Worm (Caenorhabditis elegans) whole organism, young adult: ENCODE measurements around the gene ipla-1.

ENCODE experiments used
- B0019.2 ChIP-seq: fragments of 200-800 bp; sonication (Bioruptor generic); conservative IDR thresholded peaks from 2 replicates; pipeline ENCODE4 v1.3.6; 2022; ENCODE audit warnings: missing genetic modification reagents, missing genetic modification characterization, missing compliant biosample characterization
- C06A6.2 ChIP-seq: fragments of 200-800 bp; sonication (Bioruptor generic); conservative IDR thresholded peaks from 2 replicates; pipeline ENCODE4 v1.3.6; 2022; ENCODE audit warnings: missing genetic modification characterization, missing compliant biosample characterization
- F23B12.7 ChIP-seq: sonication (generic microtip); optimal IDR thresholded peaks from 2 replicates; lab custom pipeline; 2017; ENCODE audit warnings: missing genetic modification characterization, mild to moderate bottlenecking, missing compliant biosample characterization, antibody characterized with exemption, moderate library complexity; ENCODE audit not compliant: insufficient read depth
- F33H1.4 ChIP-seq: fragments of 200-800 bp; sonication (Bioruptor generic); IDR thresholded peaks from 2 replicates; pipeline ENCODE4 v1.3.6; 2022; ENCODE audit warnings: missing genetic modification reagents, missing genetic modification characterization, missing compliant biosample characterization
- F49E8.2 ChIP-seq: sonication (generic microtip); optimal IDR thresholded peaks from 3 replicates; lab custom pipeline; 2017; ENCODE audit warnings: missing genetic modification characterization, mild to moderate bottlenecking, missing compliant biosample characterization, antibody characterized with exemption, moderate library complexity; ENCODE audit not compliant: insufficient read depth
- F52B5.7 ChIP-seq: sonication (generic microtip); optimal IDR thresholded peaks from 2 replicates; lab custom pipeline; 2016; ENCODE audit warnings: mild to moderate bottlenecking, missing genetic modification characterization, missing compliant biosample characterization
- F55B11.4 ChIP-seq: sonication (generic microtip); optimal IDR thresholded peaks from 2 replicates; lab custom pipeline; 2016; ENCODE audit warnings: missing compliant biosample characterization, missing genetic modification characterization, borderline replicate concordance; ENCODE audit not compliant: insufficient read depth
- Y56A3A.18 ChIP-seq: fragments of 200-800 bp; sonication (Bioruptor generic); IDR thresholded peaks from 2 replicates; pipeline ENCODE4 v1.3.6; 2022; ENCODE audit warnings: missing genetic modification reagents, missing genetic modification characterization, missing compliant biosample characterization
- ZK185.1 ChIP-seq: sonication (generic microtip); optimal IDR thresholded peaks from 2 replicates; lab custom pipeline; 2016; ENCODE audit warnings: mild to moderate bottlenecking, missing genetic modification characterization, missing compliant biosample characterization; ENCODE audit not compliant: poor library complexity, severe bottlenecking
- ama-1 ChIP-seq, 3 experiments: fragments of 150-350 bp in 1 of 3; sonication (generic microtip) in 2 of 3; optimal IDR thresholded peaks; 2 replicates each; lab custom pipeline; 2014 to 2018; ENCODE audit warnings: missing biosample characterization in 2 of 3, missing genetic modification characterization in 2 of 3, missing genetic modification reagents in 2 of 3
- aptf-3 ChIP-seq: fragments of 200-800 bp; sonication (Bioruptor generic); IDR thresholded peaks from 2 replicates; pipeline ENCODE4 v1.3.6; 2022; ENCODE audit warnings: missing genetic modification characterization, missing compliant biosample characterization
- athp-1 ChIP-seq: sonication (generic microtip); optimal IDR thresholded peaks from 2 replicates; lab custom pipeline; 2017; ENCODE audit warnings: mild to moderate bottlenecking, missing genetic modification characterization, missing compliant biosample characterization
- attf-3 ChIP-seq: fragments of 200-800 bp; sonication (Bioruptor generic); conservative IDR thresholded peaks from 2 replicates; pipeline ENCODE4 v1.3.6; 2022; ENCODE audit warnings: missing genetic modification reagents, missing genetic modification characterization, missing compliant biosample characterization
- attf-5 ChIP-seq: fragments of 200-800 bp; sonication (Bioruptor generic); optimal IDR thresholded peaks from 2 replicates; lab custom pipeline; 2018; ENCODE audit warnings: mild to moderate bottlenecking, missing genetic modification characterization, missing compliant biosample characterization
- bed-2 ChIP-seq: fragments of 200-800 bp; sonication (Bioruptor generic); IDR thresholded peaks from 2 replicates; pipeline ENCODE4 v1.3.6; 2022; ENCODE audit warnings: missing genetic modification reagents, missing genetic modification characterization, missing compliant biosample characterization
- cebp-2 ChIP-seq: fragments of 200-800 bp; sonication (Bioruptor generic); IDR thresholded peaks from 2 replicates; pipeline ENCODE4 v1.3.6; 2022; ENCODE audit warnings: missing genetic modification characterization, missing compliant biosample characterization
- ceh-27 ChIP-seq: fragments of 200-800 bp; sonication (Bioruptor generic); optimal IDR thresholded peaks from 2 replicates; lab custom pipeline; 2018; ENCODE audit warnings: mild to moderate bottlenecking, missing genetic modification characterization, moderate library complexity, missing compliant biosample characterization
- ceh-58 ChIP-seq: fragments of 200-800 bp; sonication (Bioruptor generic); IDR thresholded peaks from 2 replicates; pipeline ENCODE4 v1.3.6; 2022; ENCODE audit warnings: missing genetic modification characterization, missing compliant biosample characterization
- ceh-91 ChIP-seq: fragments of 200-800 bp; sonication (Bioruptor generic); IDR thresholded peaks from 2 replicates; pipeline ENCODE4 v1.3.6; 2022; ENCODE audit warnings: missing genetic modification reagents, missing genetic modification characterization, missing compliant biosample characterization
- chd-7 ChIP-seq: sonication (generic microtip); optimal IDR thresholded peaks from 2 replicates; lab custom pipeline; 2016; ENCODE audit warnings: mild to moderate bottlenecking, missing genetic modification characterization, moderate library complexity, missing compliant biosample characterization
- dox-1 ChIP-seq: fragments of 200-800 bp; sonication (Bioruptor generic); IDR thresholded peaks from 2 replicates; pipeline ENCODE4 v1.3.6; 2022; ENCODE audit warnings: missing genetic modification reagents, missing genetic modification characterization, missing compliant biosample characterization
- efl-1 ChIP-seq: fragments of 150-350 bp; optimal IDR thresholded peaks from 2 replicates; lab custom pipeline; 2014; ENCODE audit warnings: missing biosample characterization, missing genetic modification reagents, missing genetic modification characterization
- egl-18 ChIP-seq: fragments of 200-800 bp; sonication (Bioruptor generic); IDR thresholded peaks from 2 replicates; pipeline ENCODE4 v1.3.6; 2022; ENCODE audit warnings: missing genetic modification reagents, missing genetic modification characterization, missing compliant biosample characterization
- egl-44 ChIP-seq: fragments of 200-800 bp; sonication (Bioruptor generic); IDR thresholded peaks from 2 replicates; pipeline ENCODE4 v1.3.6; 2022; ENCODE audit warnings: missing genetic modification reagents, missing genetic modification characterization, missing compliant biosample characterization
- egrh-3 ChIP-seq: fragments of 200-800 bp; sonication (Bioruptor generic); IDR thresholded peaks from 2 replicates; pipeline ENCODE4 v1.3.6; 2022; ENCODE audit warnings: missing genetic modification reagents, missing genetic modification characterization, missing compliant biosample characterization
- fkh-3 ChIP-seq: sonication (generic microtip); optimal IDR thresholded peaks from 2 replicates; lab custom pipeline; 2016; ENCODE audit warnings: mild to moderate bottlenecking, missing genetic modification characterization, missing compliant biosample characterization
- lir-1 ChIP-seq: fragments of 200-800 bp; sonication (Bioruptor generic); conservative IDR thresholded peaks from 2 replicates; pipeline ENCODE4 v1.3.6; 2022; ENCODE audit warnings: missing genetic modification reagents, missing genetic modification characterization, missing compliant biosample characterization
- lsl-1 ChIP-seq: fragments of 200-800 bp; sonication (Bioruptor generic); optimal IDR thresholded peaks from 2 replicates; lab custom pipeline; 2018; ENCODE audit warnings: mild to moderate bottlenecking, missing genetic modification characterization, moderate library complexity, missing compliant biosample characterization
- madf-3 ChIP-seq: fragments of 200-800 bp; sonication (Bioruptor generic); IDR thresholded peaks from 2 replicates; pipeline ENCODE4 v1.3.6; 2022; ENCODE audit warnings: missing genetic modification reagents, missing genetic modification characterization, missing compliant biosample characterization
- madf-6 ChIP-seq: fragments of 200-800 bp; sonication (Bioruptor generic); IDR thresholded peaks from 2 replicates; pipeline ENCODE4 v1.3.6; 2022; ENCODE audit warnings: missing genetic modification reagents, missing genetic modification characterization, missing compliant biosample characterization
- madf-8 ChIP-seq: fragments of 200-800 bp; sonication (Bioruptor generic); conservative IDR thresholded peaks from 2 replicates; pipeline ENCODE4 v1.3.6; 2022; ENCODE audit warnings: missing genetic modification reagents, missing genetic modification characterization, missing compliant biosample characterization
- nfya-1 ChIP-seq: sonication (generic microtip); optimal IDR thresholded peaks from 2 replicates; lab custom pipeline; 2017; ENCODE audit warnings: antibody characterized with exemption, missing compliant biosample characterization, missing genetic modification characterization, borderline replicate concordance; ENCODE audit not compliant: insufficient read depth
- nfyb-1 ChIP-seq: fragments of 200-800 bp; sonication (Bioruptor generic); IDR thresholded peaks from 2 replicates; pipeline ENCODE4 v1.3.6; 2022; ENCODE audit warnings: missing genetic modification reagents, missing genetic modification characterization, missing compliant biosample characterization
- nhr-120 ChIP-seq: fragments of 200-800 bp; sonication (Bioruptor generic); IDR thresholded peaks from 2 replicates; pipeline ENCODE4 v1.3.6; 2022; ENCODE audit warnings: missing genetic modification characterization, missing compliant biosample characterization
- nhr-27 ChIP-seq: fragments of 200-800 bp; sonication (Bioruptor generic); optimal IDR thresholded peaks from 2 replicates; lab custom pipeline; 2018; ENCODE audit warnings: mild to moderate bottlenecking, missing genetic modification characterization, moderate library complexity, missing compliant biosample characterization
- nhr-80 ChIP-seq: sonication (generic microtip); optimal IDR thresholded peaks from 2 replicates; lab custom pipeline; 2016; ENCODE audit warnings: missing genetic modification characterization, missing compliant biosample characterization
- nhr-90 ChIP-seq: sonication (generic microtip); optimal IDR thresholded peaks from 2 replicates; lab custom pipeline; 2016; ENCODE audit warnings: missing genotype, mild to moderate bottlenecking, missing genetic modification characterization, missing compliant biosample characterization
- snpc-3.4 ChIP-seq: sonication (generic microtip); optimal IDR thresholded peaks from 2 replicates; lab custom pipeline; 2017; ENCODE audit warnings: missing genetic modification characterization, mild to moderate bottlenecking, missing compliant biosample characterization, antibody characterized with exemption, moderate library complexity, missing genotype, missing genetic modification reagents
- xnd-1 ChIP-seq: sonication (generic microtip); optimal IDR thresholded peaks from 2 replicates; lab custom pipeline; 2016; ENCODE audit warnings: missing genotype, missing genetic modification reagents, missing genetic modification characterization, missing compliant biosample characterization
- zfh-2 ChIP-seq: fragments of 200-800 bp; sonication (Bioruptor generic); conservative IDR thresholded peaks from 2 replicates; pipeline ENCODE4 v1.3.6; 2022; ENCODE audit warnings: missing genetic modification reagents, missing genetic modification characterization, missing compliant biosample characterization
- zim-3 ChIP-seq: sonication (generic microtip); optimal IDR thresholded peaks from 2 replicates; lab custom pipeline; 2017; ENCODE audit warnings: mild to moderate bottlenecking, missing genetic modification characterization, moderate library complexity, missing compliant biosample characterization
- ztf-22 ChIP-seq: fragments of 200-800 bp; sonication (Bioruptor generic); optimal IDR thresholded peaks from 2 replicates; lab custom pipeline; 2018; ENCODE audit warnings: mild to moderate bottlenecking, missing genetic modification characterization, moderate library complexity, missing compliant biosample characterization
- ztf-25 ChIP-seq: fragments of 200-800 bp; sonication (Bioruptor generic); IDR thresholded peaks from 2 replicates; pipeline ENCODE4 v1.3.6; 2022; ENCODE audit warnings: missing genetic modification reagents, missing genetic modification characterization, missing compliant biosample characterization
- ztf-28 ChIP-seq: fragments of 200-800 bp; sonication (Bioruptor generic); IDR thresholded peaks from 2 replicates; pipeline ENCODE4 v1.3.6; 2022; ENCODE audit warnings: missing genetic modification reagents, missing genetic modification characterization, missing compliant biosample characterization

The ipla-1 gene

DNA sequence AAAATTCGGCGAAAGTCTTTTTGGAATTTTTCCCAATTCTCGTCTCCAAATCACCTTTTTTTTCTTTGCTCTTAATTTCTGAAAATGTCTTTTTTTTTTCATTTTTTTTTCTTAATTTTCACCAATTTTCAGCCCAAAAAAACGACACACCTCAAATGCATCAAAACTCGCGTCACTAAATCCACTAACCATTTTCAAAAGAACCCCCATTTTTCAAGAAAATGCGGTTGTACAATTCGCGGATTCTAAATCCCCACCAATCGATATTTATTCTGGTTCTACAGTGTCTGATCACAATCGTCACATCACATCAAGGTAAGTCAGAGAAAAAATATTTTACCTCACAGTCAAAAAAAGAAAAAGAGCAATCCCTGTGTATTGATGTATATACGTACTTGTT lies 29.3 kb downstream of the ipla-1 start, which contains the start of gene vab-1:
Gene vab-1, plus strand, starts transcription at position 133 of the 400 bp plus-strand sequence.
- no peak for TF ChIP-seq ama-1 (optimal IDR thresholded peaks at IDR 0.05; lab: Kevin White, UChicago)
- TF ChIP-seq ama-1 (GFP tag; optimal IDR thresholded peaks at IDR 0.05; lab: Kevin White, UChicago) = no peak
- TF ChIP-seq xnd-1 = no peak
- no peak for TF ChIP-seq efl-1
- no peak for TF ChIP-seq ceh-58 (GFP tag; lab: Robert Waterston, UW)
- no peak for TF ChIP-seq F52B5.7 (tag; lab: Kevin White, UChicago)
- no peak for TF ChIP-seq egl-18 (GFP tag; lab: Robert Waterston, UW)
- no peak for TF ChIP-seq nhr-120 (GFP tag; lab: Robert Waterston, UW)
- TF ChIP-seq B0019.2 (GFP tag; lab: Robert Waterston, UW) = no peak
- TF ChIP-seq attf-3 (GFP tag; lab: Robert Waterston, UW) = no peak

DNA sequence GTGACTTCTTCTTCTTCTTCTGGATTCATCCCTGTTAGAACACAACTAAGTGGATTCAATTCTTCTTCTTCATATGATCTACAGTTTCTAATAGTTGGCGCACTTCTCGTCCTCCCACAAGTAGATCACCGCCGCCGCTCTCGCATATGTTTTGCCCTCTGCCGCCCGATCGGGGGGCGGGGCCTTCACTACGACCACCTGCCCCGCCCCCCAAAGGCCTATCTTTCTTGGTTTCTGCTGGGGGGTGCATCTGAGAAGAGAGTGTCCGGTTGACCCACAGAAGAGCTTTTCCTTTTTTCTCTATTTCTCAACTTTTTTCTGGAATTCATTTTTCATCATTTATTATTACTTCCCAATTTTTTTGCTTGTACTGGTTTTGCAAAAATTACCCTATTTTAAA lies 30.0 kb downstream of the ipla-1 start:
- TF ChIP-seq zim-3 (tag; lab: Kevin White, UChicago) (no peak), egrh-3 (peak; percentile 65; the same call in 1 of the 2 replicates), ztf-28 (no peak), zfh-2 (GFP tag; lab: Robert Waterston, UW) (peak; percentile 79), F33H1.4 (GFP tag; lab: Robert Waterston, UW) (no peak), chd-7 (tag; lab: Kevin White, UChicago) (no peak), efl-1 (no peak), fkh-3 (no peak), ztf-22 (no peak)

DNA sequence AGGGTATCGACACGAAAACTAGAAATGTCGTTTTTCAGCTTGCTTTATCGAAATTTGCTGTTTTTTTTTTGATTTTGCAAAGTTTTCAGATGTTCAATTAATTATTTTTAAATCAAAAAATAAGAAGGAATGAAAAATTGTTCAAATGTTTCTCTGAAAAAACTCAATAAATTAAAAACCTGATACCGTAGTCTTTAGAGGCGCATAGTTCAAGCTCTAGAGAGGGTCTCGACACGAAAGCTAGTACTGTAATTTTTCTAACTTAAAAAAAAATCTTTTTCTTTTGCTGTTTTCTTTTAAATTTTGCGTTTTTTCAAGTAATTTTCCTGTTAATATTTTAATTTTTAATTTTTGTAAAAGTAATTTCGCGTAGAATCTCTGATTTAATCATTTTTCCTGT lies 34.9 kb downstream of the ipla-1 start:
- TF ChIP-seq F33H1.4 (GFP tag; lab: Robert Waterston, UW) = peak; percentile 90
- peak; percentile 62; the same call in 1 of the 2 replicates for TF ChIP-seq madf-8
- peak; percentile 97 for TF ChIP-seq lsl-1 (GFP tag; lab: Kevin White, UChicago)
- TF ChIP-seq ceh-91 (GFP tag; lab: Robert Waterston, UW) = 0 out of 2 replicates have a peak, but pooled peaks have one; percentile 47
- peak; percentile 90 for TF ChIP-seq madf-6 (GFP tag; lab: Robert Waterston, UW)
- no peak for TF ChIP-seq cebp-2
- TF ChIP-seq bed-2 (GFP tag; lab: Robert Waterston, UW) = no peak
- TF ChIP-seq xnd-1 = peak; percentile 87
- peak; percentile 7 for TF ChIP-seq F49E8.2

DNA sequence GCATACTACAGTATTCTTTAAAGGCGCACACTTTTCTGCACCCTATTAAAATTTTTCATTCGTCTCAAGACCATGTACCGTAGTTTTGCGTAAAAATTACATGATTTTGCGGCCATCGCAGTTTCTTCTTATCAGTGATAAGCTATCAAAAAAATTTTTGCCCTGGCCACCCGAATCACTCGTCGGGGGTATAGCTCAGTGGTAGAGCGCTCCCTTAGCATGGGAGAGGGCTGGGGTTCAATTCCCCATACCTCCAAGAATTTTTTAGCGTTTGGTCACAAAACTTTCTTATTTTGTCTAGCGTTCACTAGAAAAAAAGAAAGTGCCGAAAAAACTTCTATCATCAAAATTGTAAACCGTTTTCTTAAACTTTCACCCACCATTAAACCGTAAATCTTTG lies 36.0 kb downstream of the ipla-1 start:
- TF ChIP-seq nhr-27 (tag; lab: Kevin White, UChicago) = no peak
- no peak for TF ChIP-seq ZK185.1 (tag; lab: Kevin White, UChicago)
- peak; percentile 25; the same call in 1 of the 2 replicates for TF ChIP-seq dox-1 (GFP tag; lab: Robert Waterston, UW)
- TF ChIP-seq snpc-3.4 (tag; lab: Kevin White, UChicago) = peak; percentile 51
- no peak for TF ChIP-seq zfh-2 (GFP tag; lab: Robert Waterston, UW)
- TF ChIP-seq madf-3 (GFP tag; lab: Robert Waterston, UW) = no peak
- TF ChIP-seq ceh-27 = no peak
- TF ChIP-seq C06A6.2 (GFP tag; lab: Robert Waterston, UW) = no peak
- TF ChIP-seq ztf-25 = no peak
- TF ChIP-seq nhr-90 (tag; lab: Kevin White, UChicago) = peak; percentile 46
- no peak for TF ChIP-seq lir-1 (GFP tag; lab: Robert Waterston, UW)
- no peak for TF ChIP-seq cebp-2
- TF ChIP-seq Y56A3A.18 (GFP tag; lab: Robert Waterston, UW) = peak; percentile 33; the same call in 1 of the 2 replicates
- no peak for TF ChIP-seq nfya-1 (tag; lab: Kevin White, UChicago)
- TF ChIP-seq F55B11.4 (tag; lab: Kevin White, UChicago) = no peak
- peak; percentile 59; the same call in 1 of the 2 replicates for TF ChIP-seq nfyb-1
- peak; percentile 45 for TF ChIP-seq F33H1.4 (GFP tag; lab: Robert Waterston, UW)
- no peak for TF ChIP-seq aptf-3 (GFP tag; lab: Robert Waterston, UW)
- TF ChIP-seq attf-5 (GFP tag; lab: Kevin White, UChicago) = peak; percentile 7
- TF ChIP-seq athp-1 (tag; lab: Kevin White, UChicago) = no peak
- TF ChIP-seq egl-44 (GFP tag; lab: Robert Waterston, UW) = 0 out of 2 replicates have a peak, but pooled peaks have one; percentile 22
- no peak for TF ChIP-seq F23B12.7
- peak; percentile 36 for TF ChIP-seq nhr-80 (tag; lab: Kevin White, UChicago)
